Worm (Caenorhabditis elegans) whole organism, late embryonic: ENCODE data around the gene spp-9.

Experiments used
- ama-1 ChIP-seq: fragments of 150-350 bp; optimal IDR thresholded peaks from 2 replicates; lab custom pipeline; 2014
- che-1 ChIP-seq: sonication (generic microtip); optimal IDR thresholded peaks from 2 replicates; lab custom pipeline; 2016; ENCODE audit warnings: mild to moderate bottlenecking, missing genetic modification characterization, missing compliant biosample characterization

ce11 chrX:11467320-11467732 lies 20.3 kb upstream of the spp-9 start:
- TF ChIP-seq ama-1: no peak
- no peak for TF ChIP-seq che-1 (tag; lab: Kevin White, UChicago)
